Fruit fly (Drosophila melanogaster): Measurements from ENCODE around the gene mRpL36.

dm6 chr3L:8091650-8092068, 33.3 kb downstream of the mRpL36 start, which contains the start of gene CG7565:
- TF ChIP-seq CG3838 (GFP tag; optimal IDR thresholded peaks at IDR 0.05) (no peak), CG17328 (GFP tag; IDR thresholded peaks at IDR 0.05) (no peak), vnd (GFP tag; IDR thresholded peaks at IDR 0.05; ENCODE audit: partially characterized antibody) (no peak), CG12219 (GFP tag; optimal IDR thresholded peaks at IDR 0.05) (no peak), Elba2 (GFP tag; optimal IDR thresholded peaks at IDR 0.05) (no peak), caup (GFP tag; optimal IDR thresholded peaks at IDR 0.05; ENCODE audit: severe bottlenecking) (peak; percentile 82), Sry-δ (GFP tag; optimal IDR thresholded peaks at IDR 0.05) (peak; percentile 64), D19A (tag; optimal IDR thresholded peaks at IDR 0.05) (peak; percentile 22), Usf (GFP tag; optimal IDR thresholded peaks at IDR 0.05) (no peak), dmrt99B (tag; optimal IDR thresholded peaks at IDR 0.05) (no peak), da (GFP tag; optimal IDR thresholded peaks at IDR 0.05) (no peak)

Measured in whole organism, embryonic.